Worm (Caenorhabditis elegans) whole organism, L3 larva: ENCODE data around the gene mdt-15.

Source experiments
- ZK546.5 ChIP-seq: sonication (generic microtip); optimal IDR thresholded peaks from 2 replicates; lab custom pipeline; 2017; ENCODE audit warnings: missing biosample characterization, missing genetic modification characterization
- aly-2 ChIP-seq: fragments of 150-350 bp; optimal IDR thresholded peaks from 2 replicates; lab custom pipeline; 2014; ENCODE audit warnings: missing biosample characterization, missing genetic modification characterization
- ama-1 ChIP-seq: fragments of 150-350 bp; optimal IDR thresholded peaks from 2 replicates; lab custom pipeline; 2018
- ceh-28 ChIP-seq: fragments of 150-350 bp; optimal IDR thresholded peaks from 2 replicates; lab custom pipeline; 2014; ENCODE audit warnings: missing biosample characterization, missing genetic modification reagents, missing genetic modification characterization
- ceh-82 ChIP-seq: fragments of 150-350 bp; optimal IDR thresholded peaks from 2 replicates; lab custom pipeline; 2014; ENCODE audit warnings: missing biosample characterization, missing genetic modification characterization
- ceh-9 ChIP-seq: sonication (generic microtip); optimal IDR thresholded peaks from 2 replicates; lab custom pipeline; 2018; ENCODE audit warnings: missing biosample characterization, missing genetic modification characterization
- daf-12 ChIP-seq: fragments of 150-350 bp; optimal IDR thresholded peaks from 2 replicates; lab custom pipeline; 2014; ENCODE audit warnings: missing biosample characterization, missing genetic modification reagents, missing genetic modification characterization
- egl-27 ChIP-seq: sonication (generic microtip); optimal IDR thresholded peaks from 4 replicates; lab custom pipeline; 2017; ENCODE audit warnings: missing biosample characterization, missing genetic modification reagents, missing genetic modification characterization
- egl-5 ChIP-seq: fragments of 150-350 bp; optimal IDR thresholded peaks from 2 replicates; lab custom pipeline; 2017; ENCODE audit warnings: missing biosample characterization, missing genetic modification reagents, missing genetic modification characterization, inconsistent platforms
- elt-1 ChIP-seq: fragments of 150-350 bp; optimal IDR thresholded peaks from 2 replicates; lab custom pipeline; 2014; ENCODE audit warnings: missing biosample characterization, missing genetic modification characterization
- elt-2 ChIP-seq: sonication (generic microtip); optimal IDR thresholded peaks from 2 replicates; lab custom pipeline; 2016; ENCODE audit warnings: missing genetic modification reagents, mild to moderate bottlenecking, missing genetic modification characterization, missing compliant biosample characterization
- elt-3 ChIP-seq, 3 experiments: fragments of 150-350 bp in 1 of 3; sonication (generic microtip) in 2 of 3; optimal IDR thresholded peaks; 2 replicates in 2 of 3; 4 replicates in 1 of 3; lab custom pipeline; 2014 to 2017; ENCODE audit warnings: missing biosample characterization in 3 of 3, missing genetic modification characterization in 3 of 3
- fkh-10 ChIP-seq: sonication (generic microtip); optimal IDR thresholded peaks from 2 replicates; lab custom pipeline; 2017; ENCODE audit warnings: missing biosample characterization, missing genetic modification reagents, missing genetic modification characterization
- fkh-2 ChIP-seq: fragments of 150-350 bp; optimal IDR thresholded peaks from 2 replicates; lab custom pipeline; 2014; ENCODE audit warnings: missing biosample characterization, missing genetic modification reagents, missing genetic modification characterization
- hmg-11 ChIP-seq: sonication (generic microtip); optimal IDR thresholded peaks from 2 replicates; lab custom pipeline; 2016; ENCODE audit warnings: missing genetic modification characterization, missing compliant biosample characterization
- jun-1 ChIP-seq: fragments of 150-350 bp; optimal IDR thresholded peaks from 2 replicates; lab custom pipeline; 2014; ENCODE audit warnings: missing biosample characterization, missing genetic modification reagents, missing genetic modification characterization
- lin-15B ChIP-seq: fragments of 150-350 bp; optimal IDR thresholded peaks from 2 replicates; lab custom pipeline; 2014; ENCODE audit warnings: missing biosample characterization, missing genetic modification characterization
- lin-39 ChIP-seq: fragments of 150-350 bp; optimal IDR thresholded peaks from 2 replicates; lab custom pipeline; 2018; ENCODE audit warnings: missing biosample characterization, missing genetic modification reagents, missing genetic modification characterization
- lsy-12 ChIP-seq: sonication (generic microtip); optimal IDR thresholded peaks from 2 replicates; lab custom pipeline; 2016; ENCODE audit warnings: mild to moderate bottlenecking, missing genetic modification characterization, missing compliant biosample characterization
- mdl-1 ChIP-seq: fragments of 150-350 bp; optimal IDR thresholded peaks from 2 replicates; lab custom pipeline; 2014; ENCODE audit warnings: missing biosample characterization, missing genetic modification characterization
- mml-1 ChIP-seq: fragments of 150-350 bp; sonication (generic microtip); optimal IDR thresholded peaks from 3 replicates; lab custom pipeline; 2014; ENCODE audit warnings: missing biosample characterization, missing genetic modification characterization
- nfya-1 ChIP-seq: sonication (generic microtip); optimal IDR thresholded peaks from 2 replicates; lab custom pipeline; 2017; ENCODE audit warnings: missing genetic modification characterization, mild to moderate bottlenecking, missing compliant biosample characterization, antibody characterized with exemption, moderate library complexity; ENCODE audit not compliant: insufficient read depth
- nhr-12 ChIP-seq: fragments of 150-350 bp; optimal IDR thresholded peaks from 2 replicates; lab custom pipeline; 2014; ENCODE audit warnings: missing biosample characterization, missing genetic modification characterization
- nhr-237 ChIP-seq: fragments of 150-350 bp; optimal IDR thresholded peaks from 2 replicates; lab custom pipeline; 2014; ENCODE audit warnings: missing biosample characterization, missing genetic modification characterization
- nhr-28 ChIP-seq: fragments of 150-350 bp; optimal IDR thresholded peaks from 2 replicates; lab custom pipeline; 2014; ENCODE audit warnings: missing biosample characterization, missing genetic modification characterization
- nhr-43 ChIP-seq: sonication (generic microtip); optimal IDR thresholded peaks from 2 replicates; lab custom pipeline; 2016; ENCODE audit warnings: mild to moderate bottlenecking, missing genetic modification characterization, missing compliant biosample characterization; ENCODE audit not compliant: poor library complexity, severe bottlenecking
- nhr-67 ChIP-seq: fragments of 150-350 bp; optimal IDR thresholded peaks from 2 replicates; lab custom pipeline; 2014; ENCODE audit warnings: missing biosample characterization, missing genetic modification characterization
- nhr-77 ChIP-seq: fragments of 150-350 bp; optimal IDR thresholded peaks from 2 replicates; lab custom pipeline; 2014; ENCODE audit warnings: missing biosample characterization, missing genetic modification characterization
- pha-4 ChIP-seq: fragments of 150-350 bp; optimal IDR thresholded peaks from 2 replicates; lab custom pipeline; 2014; ENCODE audit warnings: missing biosample characterization, missing genetic modification reagents, missing genetic modification characterization
- pqm-1 ChIP-seq: fragments of 150-350 bp; optimal IDR thresholded peaks from 2 replicates; lab custom pipeline; 2017; ENCODE audit warnings: missing biosample characterization, missing genetic modification characterization, inconsistent platforms
- sea-2 ChIP-seq: fragments of 150-350 bp; sonication (generic microtip); optimal IDR thresholded peaks from 4 replicates; lab custom pipeline; 2014; ENCODE audit warnings: missing biosample characterization, missing genetic modification reagents, missing genetic modification characterization
- snpc-4 ChIP-seq: fragments of 150-350 bp; optimal IDR thresholded peaks from 2 replicates; lab custom pipeline; 2014; ENCODE audit warnings: missing biosample characterization, missing genetic modification characterization
- unc-39 ChIP-seq: sonication (generic microtip); optimal IDR thresholded peaks from 4 replicates; lab custom pipeline; 2017; ENCODE audit warnings: missing biosample characterization, missing genetic modification characterization
- unc-62 ChIP-seq: fragments of 150-350 bp; sonication (generic microtip); optimal IDR thresholded peaks from 4 replicates; lab custom pipeline; 2014; ENCODE audit warnings: missing biosample characterization, missing genetic modification reagents, missing genetic modification characterization
- zag-1 ChIP-seq: fragments of 150-350 bp; optimal IDR thresholded peaks from 2 replicates; lab custom pipeline; 2014; ENCODE audit warnings: missing biosample characterization, missing genetic modification characterization
- ztf-11 ChIP-seq: fragments of 150-350 bp; optimal IDR thresholded peaks from 2 replicates; lab custom pipeline; 2014; ENCODE audit warnings: missing biosample characterization, missing genetic modification characterization
- ztf-4 ChIP-seq: fragments of 150-350 bp; optimal IDR thresholded peaks from 2 replicates; lab custom pipeline; 2014; ENCODE audit warnings: missing biosample characterization, missing genetic modification characterization

mdt-15 gene

ce11 chrIII:5834053-5834452, 502 bp upstream of the mdt-15 start, which contains the start of gene R12B2.6:
Gene R12B2.6, minus strand, starts transcription at chrIII:5834153.
- TF ChIP-seq hmg-11 (tag; lab: Kevin White, UChicago) (no peak), ZK546.5 (tag; lab: Kevin White, UChicago) (no peak), fkh-2 (tag; lab: Kevin White, UChicago) (no peak), nfya-1 (tag; lab: Kevin White, UChicago) (no peak), elt-2 (no peak), nhr-237 (tag; lab: Kevin White, UChicago) (no peak), daf-12 (tag; lab: Kevin White, UChicago) (no peak), ama-1 (no peak), pqm-1 (no peak), jun-1 (no peak), snpc-4 (tag; lab: Kevin White, UChicago) (no peak), lin-39 (tag; lab: Kevin White, UChicago) (no peak), egl-5 (tag; lab: Kevin White, UChicago) (no peak), unc-62 (GFP tag; lab: Kevin White, UChicago) (no peak), egl-27 (tag; lab: Kevin White, UChicago) (no peak), elt-1 (tag; lab: Kevin White, UChicago) (no peak), nhr-77 (tag; lab: Kevin White, UChicago) (no peak), unc-39 (tag; lab: Kevin White, UChicago) (no peak)

DNA sequence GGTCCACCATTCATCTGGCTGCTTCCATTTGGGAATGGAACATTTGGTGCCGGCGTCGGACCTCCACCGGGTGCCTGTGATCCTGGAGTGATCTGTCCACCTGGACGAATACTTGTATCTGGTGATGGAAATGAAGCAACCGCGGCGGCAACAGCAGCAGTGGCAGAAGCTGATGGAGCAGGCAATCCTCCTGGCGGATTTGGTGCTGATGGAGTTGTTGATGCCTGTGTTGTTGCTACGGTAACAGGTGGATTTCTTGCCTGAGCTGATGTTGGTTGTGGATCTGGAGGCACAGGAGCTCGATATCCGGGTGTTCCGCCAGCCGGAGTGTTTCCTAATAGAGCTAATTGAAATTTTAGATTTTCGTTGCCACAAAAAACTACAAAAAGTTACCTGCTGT, 1.1 kb downstream of the mdt-15 start:
- TF ChIP-seq elt-2: no peak
- TF ChIP-seq ztf-11 (tag; lab: Kevin White, UChicago): no peak
- no peak for TF ChIP-seq lsy-12
- no peak for TF ChIP-seq sea-2 (GFP tag; lab: Kevin White, UChicago)
- TF ChIP-seq daf-12 (tag; lab: Kevin White, UChicago): no peak
- no peak for TF ChIP-seq mml-1
- TF ChIP-seq zag-1: no peak
- no peak for TF ChIP-seq nhr-67
- no peak for TF ChIP-seq nhr-43
- no peak for TF ChIP-seq pqm-1
- TF ChIP-seq nhr-28 (tag; lab: Kevin White, UChicago): no peak
- no peak for TF ChIP-seq aly-2
- TF ChIP-seq fkh-2 (tag; lab: Kevin White, UChicago): no peak
- TF ChIP-seq ceh-82: no peak
- TF ChIP-seq nfya-1 (tag; lab: Kevin White, UChicago): no peak
- no peak for TF ChIP-seq pha-4 (tag; lab: Kevin White, UChicago)

- TF ChIP-seq zag-1 (no peak), elt-2 (no peak), elt-3 (tag; optimal IDR thresholded peaks at IDR 0.05; lab: Kevin White, UChicago) (no peak), sea-2 (GFP tag; lab: Kevin White, UChicago) (no peak), unc-62 (GFP tag; lab: Kevin White, UChicago) (no peak), nhr-67 (no peak), nhr-43 (no peak), lin-15B (no peak)
These were observed 5.5 kb downstream of the mdt-15 start for ce11 chrIII:5828065-5828464.

- TF ChIP-seq nfya-1 (tag; lab: Kevin White, UChicago): peak; percentile 3
- no peak for TF ChIP-seq lin-39 (tag; lab: Kevin White, UChicago)
These were observed 6.6 kb downstream of the mdt-15 start for ce11 chrIII:5826895-5827437.

ce11 chrIII:5824450-5824972, 9.0 kb downstream of the mdt-15 start:
- TF ChIP-seq ama-1: no peak
- TF ChIP-seq nhr-67: no peak
- TF ChIP-seq ceh-28 (tag; lab: Kevin White, UChicago): no peak
- TF ChIP-seq lin-39 (tag; lab: Kevin White, UChicago): no peak
- TF ChIP-seq nhr-28 (tag; lab: Kevin White, UChicago): no peak
- TF ChIP-seq ceh-9: no peak
- TF ChIP-seq jun-1: no peak
- TF ChIP-seq fkh-10 (GFP tag; lab: Kevin White, UChicago): no peak
- no peak for TF ChIP-seq ztf-4 (tag; lab: Kevin White, UChicago)
- TF ChIP-seq nhr-237 (tag; lab: Kevin White, UChicago): no peak
- TF ChIP-seq mdl-1 (tag; lab: Kevin White, UChicago): no peak
- TF ChIP-seq lsy-12: no peak
- no peak for TF ChIP-seq pqm-1
- TF ChIP-seq nhr-12 (tag; lab: Kevin White, UChicago): no peak
- no peak for TF ChIP-seq snpc-4 (tag; lab: Kevin White, UChicago)
